Worm (Caenorhabditis elegans) whole organism, L4 larva: ENCODE results near the gene tmem-258.

ENCODE experiments used
- F26F4.8 ChIP-seq: fragments of 200-800 bp; sonication (Bioruptor generic); conservative IDR thresholded peaks from 2 replicates; pipeline ENCODE4 v1.3.6; 2022; ENCODE audit warnings: missing genetic modification characterization, missing compliant biosample characterization
- F49E8.2 ChIP-seq: sonication (generic microtip); optimal IDR thresholded peaks from 2 replicates; lab custom pipeline; 2016; ENCODE audit warnings: missing compliant biosample characterization, mild to moderate bottlenecking, missing genetic modification characterization, borderline replicate concordance
- Y105C5A.15 ChIP-seq: fragments of 200-800 bp; sonication (Bioruptor generic); IDR thresholded peaks from 2 replicates; pipeline ENCODE4 v1.3.6; 2022; ENCODE audit warnings: missing genetic modification characterization, missing compliant biosample characterization
- ZK337.2 ChIP-seq: fragments of 200-800 bp; sonication (Bioruptor generic); IDR thresholded peaks from 2 replicates; pipeline ENCODE4 v1.3.6; 2022; ENCODE audit warnings: missing genetic modification reagents, missing genetic modification characterization, missing compliant biosample characterization
- ZK546.5 ChIP-seq, 2 experiments: sonication (generic microtip); optimal IDR thresholded peaks; 2 replicates each; lab custom pipeline; 2017; ENCODE audit warnings: missing biosample characterization in 2 of 2, missing genetic modification characterization in 2 of 2
- aha-1 ChIP-seq: fragments of 150-350 bp; peaks from one replicate; lab custom pipeline; 2014; ENCODE audit warnings: missing biosample characterization, missing genetic modification characterization
- ama-1 ChIP-seq: fragments of 150-350 bp; optimal IDR thresholded peaks from 2 replicates; lab custom pipeline; 2014; ENCODE audit warnings: inconsistent platforms, mixed read lengths
- ceh-20 ChIP-seq: fragments of 200-800 bp; sonication (Bioruptor generic); IDR thresholded peaks from 2 replicates; pipeline ENCODE4 v1.3.6; 2022; ENCODE audit warnings: missing genetic modification reagents, missing genetic modification characterization, missing compliant biosample characterization
- ceh-44 ChIP-seq: fragments of 200-800 bp; sonication (Bioruptor generic); IDR thresholded peaks from 2 replicates; pipeline ENCODE4 v1.3.6; 2022; ENCODE audit warnings: missing genetic modification reagents, missing genetic modification characterization, missing compliant biosample characterization
- ces-1 ChIP-seq: fragments of 150-350 bp; sonication (generic microtip); optimal IDR thresholded peaks from 4 replicates; lab custom pipeline; 2014; ENCODE audit warnings: missing biosample characterization, missing genetic modification reagents, missing genetic modification characterization
- daf-16 ChIP-seq, 3 experiments: sonication (generic microtip); optimal IDR thresholded peaks; 2 replicates each; lab custom pipeline; 2016 to 2017; ENCODE audit warnings: missing genetic modification characterization in 3 of 3, missing genetic modification reagents in 3 of 3, mild to moderate bottlenecking in 2 of 3, missing compliant biosample characterization in 2 of 3, missing biosample characterization in 1 of 3, moderate library complexity in 1 of 3
- dmd-9 ChIP-seq: fragments of 200-800 bp; sonication (Bioruptor generic); IDR thresholded peaks from 2 replicates; pipeline ENCODE4 v1.3.6; 2022; ENCODE audit warnings: missing genetic modification reagents, missing genetic modification characterization, missing compliant biosample characterization
- dpl-1 ChIP-seq: fragments of 150-350 bp; optimal IDR thresholded peaks from 2 replicates; lab custom pipeline; 2014; ENCODE audit warnings: missing biosample characterization, missing genetic modification reagents, missing genetic modification characterization
- duxl-1 ChIP-seq: sonication (generic microtip); optimal IDR thresholded peaks from 2 replicates; lab custom pipeline; 2016; ENCODE audit warnings: mild to moderate bottlenecking, missing genetic modification characterization, moderate library complexity, missing compliant biosample characterization; ENCODE audit not compliant: poor library complexity
- dve-1 ChIP-seq: sonication (generic microtip); optimal IDR thresholded peaks from 2 replicates; lab custom pipeline; 2017; ENCODE audit warnings: antibody characterized with exemption, mild to moderate bottlenecking, missing genetic modification characterization, missing compliant biosample characterization; ENCODE audit not compliant: insufficient read depth
- hif-1 ChIP-seq, 2 experiments: sonication (generic microtip); optimal IDR thresholded peaks; 2 replicates each; lab custom pipeline; 2016 to 2017; ENCODE audit warnings: missing compliant biosample characterization in 2 of 2, missing genetic modification characterization in 2 of 2, missing genetic modification reagents in 2 of 2, missing genotype in 2 of 2, mild to moderate bottlenecking in 1 of 2
- hlh-11 ChIP-seq: fragments of 200-800 bp; sonication (Bioruptor generic); optimal IDR thresholded peaks from 2 replicates; lab custom pipeline; 2018; ENCODE audit warnings: mild to moderate bottlenecking, missing genetic modification characterization, missing compliant biosample characterization
- hlh-30 ChIP-seq: sonication (generic microtip); optimal IDR thresholded peaks from 2 replicates; lab custom pipeline; 2017; ENCODE audit warnings: antibody characterized with exemption, mild to moderate bottlenecking, missing genetic modification characterization, missing compliant biosample characterization; ENCODE audit not compliant: insufficient read depth
- lim-7 ChIP-seq: fragments of 200-800 bp; sonication (Bioruptor generic); IDR thresholded peaks from 2 replicates; pipeline ENCODE4 v1.3.6; 2022; ENCODE audit warnings: missing genetic modification characterization, missing compliant biosample characterization
- lin-13 ChIP-seq: fragments of 150-350 bp; optimal IDR thresholded peaks from 2 replicates; lab custom pipeline; 2014; ENCODE audit warnings: missing biosample characterization, missing genetic modification reagents, missing genetic modification characterization
- lin-38 ChIP-seq: fragments of 200-800 bp; sonication (Bioruptor generic); IDR thresholded peaks from 2 replicates; pipeline ENCODE4 v1.3.6; 2022; ENCODE audit warnings: missing genetic modification reagents, missing genetic modification characterization, missing compliant biosample characterization
- lin-39 ChIP-seq: fragments of 150-350 bp; optimal IDR thresholded peaks from 2 replicates; lab custom pipeline; 2014; ENCODE audit warnings: missing biosample characterization, missing genetic modification reagents, missing genetic modification characterization
- lsy-2 ChIP-seq, 2 experiments: fragments of 150-350 bp in 1 of 2; sonication (generic microtip) in 1 of 2; optimal IDR thresholded peaks; 2 replicates each; lab custom pipeline; 2014 to 2017; ENCODE audit warnings: missing biosample characterization in 2 of 2, missing genetic modification characterization in 2 of 2
- mdt-29 ChIP-seq: fragments of 200-800 bp; sonication (Bioruptor generic); IDR thresholded peaks from 2 replicates; pipeline ENCODE4 v1.3.6; 2022; ENCODE audit warnings: missing genetic modification reagents, missing genetic modification characterization, missing compliant biosample characterization
- mep-1 ChIP-seq: fragments of 150-350 bp; sonication (generic microtip); optimal IDR thresholded peaks from 3 replicates; lab custom pipeline; 2014; ENCODE audit warnings: missing biosample characterization, missing genetic modification characterization
- mes-2 ChIP-seq: sonication (generic microtip); optimal IDR thresholded peaks from 2 replicates; lab custom pipeline; 2016; ENCODE audit warnings: missing genotype, mild to moderate bottlenecking, missing genetic modification characterization, missing compliant biosample characterization; ENCODE audit not compliant: poor library complexity, severe bottlenecking
- nhr-102 ChIP-seq: sonication (generic microtip); optimal IDR thresholded peaks from 2 replicates; lab custom pipeline; 2016; ENCODE audit warnings: mild to moderate bottlenecking, missing genetic modification characterization, moderate library complexity, missing compliant biosample characterization
- rbr-2 ChIP-seq: sonication (generic microtip); optimal IDR thresholded peaks from 2 replicates; lab custom pipeline; 2016; ENCODE audit warnings: missing genotype, missing genetic modification characterization, missing compliant biosample characterization
- snpc-4 ChIP-seq: fragments of 150-350 bp; optimal IDR thresholded peaks from 2 replicates; lab custom pipeline; 2014; ENCODE audit warnings: missing biosample characterization, missing genetic modification characterization
- spr-1 ChIP-seq: sonication (generic microtip); optimal IDR thresholded peaks from 2 replicates; lab custom pipeline; 2016; ENCODE audit warnings: mild to moderate bottlenecking, missing genetic modification characterization, missing compliant biosample characterization
- tag-97 ChIP-seq: fragments of 200-800 bp; sonication (Bioruptor generic); IDR thresholded peaks from 2 replicates; pipeline ENCODE4 v1.3.6; 2022; ENCODE audit warnings: missing genetic modification characterization, missing compliant biosample characterization
- unc-130 ChIP-seq: sonication (generic microtip); optimal IDR thresholded peaks from 2 replicates; lab custom pipeline; 2016; ENCODE audit warnings: missing genetic modification reagents, missing genetic modification characterization, missing compliant biosample characterization
- unc-62 ChIP-seq, 3 experiments: fragments of 150-350 bp in 1 of 3; sonication (generic microtip); optimal IDR thresholded peaks in 2 of 3; peaks in 1 of 3; 1 replicate in 1 of 3; 2 replicates in 2 of 3; lab custom pipeline; 2014 to 2017; ENCODE audit warnings: missing biosample characterization in 3 of 3, missing genetic modification characterization in 3 of 3, missing genetic modification reagents in 3 of 3, missing genotype in 1 of 3
- ztf-11 ChIP-seq: fragments of 150-350 bp; optimal IDR thresholded peaks from 2 replicates; lab custom pipeline; 2014; ENCODE audit warnings: missing biosample characterization, missing genetic modification characterization

The tmem-258 gene

DNA sequence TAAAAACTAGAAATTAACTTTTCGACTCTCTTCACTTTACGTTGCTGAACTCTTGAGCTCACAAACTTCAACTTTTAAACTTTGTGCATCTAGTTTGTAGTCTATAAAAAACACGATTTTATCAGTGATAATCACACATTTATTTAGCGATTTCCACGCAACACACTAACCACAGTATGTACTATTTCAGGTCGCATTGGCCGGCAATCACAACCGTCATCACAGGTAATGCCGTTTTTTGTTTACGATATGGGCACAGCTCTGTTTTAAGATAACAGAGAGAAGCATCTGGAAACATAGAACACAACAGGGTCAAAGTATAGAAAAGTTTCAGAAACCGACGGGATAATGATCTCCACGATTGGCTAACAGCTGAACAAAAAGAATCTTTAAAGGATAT, 13.2 kb downstream of the tmem-258 start (continued):
- TF ChIP-seq Y105C5A.15 (GFP tag; lab: Robert Waterston, UW) = no peak
- peak; percentile 41 for TF ChIP-seq mes-2

DNA sequence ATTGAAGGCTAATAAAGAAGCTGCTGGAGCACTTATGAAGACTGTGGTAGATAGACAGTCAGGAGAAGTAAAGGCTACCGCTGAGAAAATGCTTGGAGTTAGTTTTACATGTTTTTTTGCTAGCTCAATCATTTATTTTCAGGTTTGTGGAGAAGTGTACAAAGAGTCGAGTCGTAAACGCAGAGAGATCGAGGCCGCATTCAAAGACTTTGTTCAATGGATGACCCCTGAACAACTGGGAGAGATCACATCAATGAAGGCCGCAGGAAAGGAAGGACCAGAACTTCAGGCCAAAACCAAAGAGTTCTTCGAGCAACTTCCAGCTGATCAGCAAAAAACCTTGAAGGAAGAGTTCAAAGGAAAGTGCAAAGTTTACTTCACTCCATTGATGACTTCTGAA, 15.8 kb downstream of the tmem-258 start:
- TF ChIP-seq unc-62 (GFP tag; optimal IDR thresholded peaks at IDR 0.05 in 1 of 2; lab: Kevin White, UChicago) = peak in 1 of 2 experiments; percentile 76
- no peak for TF ChIP-seq unc-62 (tag; optimal IDR thresholded peaks at IDR 0.05; lab: Kevin White, UChicago)
- TF ChIP-seq mdt-29 (GFP tag; lab: Robert Waterston, UW) = no peak
- peak; percentile 87 for TF ChIP-seq aha-1 (tag; lab: Kevin White, UChicago)
- TF ChIP-seq, all 104 proteins: peak for 2

DNA sequence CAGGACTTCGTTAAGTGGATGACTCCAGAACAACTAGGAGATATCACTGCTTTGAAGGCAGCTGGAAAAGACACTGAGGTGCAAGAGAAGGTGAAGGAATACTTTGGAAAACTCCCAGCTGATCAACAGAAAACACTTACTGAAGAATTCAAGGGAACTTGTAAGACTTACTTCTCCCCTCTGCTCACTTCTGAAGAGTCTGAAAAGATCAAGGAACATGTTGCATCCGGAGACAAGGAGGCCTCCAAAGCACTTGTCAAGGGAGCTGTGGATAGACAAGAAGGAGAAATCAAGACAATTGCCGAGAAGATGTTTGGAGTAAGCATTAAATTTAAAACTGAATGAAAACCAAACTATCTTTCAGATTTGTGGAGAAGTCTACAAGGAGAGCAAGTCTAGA, 16.4 kb downstream of the tmem-258 start:
- TF ChIP-seq F26F4.8 (GFP tag; lab: Robert Waterston, UW) (no peak), hlh-11 (peak; percentile 0), aha-1 (tag; lab: Kevin White, UChicago) (peak; percentile 93), lim-7 (no peak), ceh-44 (GFP tag; lab: Robert Waterston, UW) (no peak), ama-1 (lab: Kevin White, UChicago) (no peak), snpc-4 (tag; lab: Kevin White, UChicago) (no peak), duxl-1 (no peak), mes-2 (no peak)

ce11 chrV:7084612-7085139, 21.7 kb downstream of the tmem-258 start, which contains the start of gene mys-1:
mys-1 (minus strand) TSS chrV:7084662.
- TF ChIP-seq dpl-1 (GFP tag; lab: Kevin White, UChicago) = peak; percentile 93
- peak; percentile 34 for TF ChIP-seq nhr-102
- TF ChIP-seq lin-38 (GFP tag; lab: Robert Waterston, UW) = peak; percentile 46
- no peak for TF ChIP-seq tag-97 (GFP tag; lab: Robert Waterston, UW)
- no peak for TF ChIP-seq Y105C5A.15 (GFP tag; lab: Robert Waterston, UW)
- no peak for TF ChIP-seq ces-1 (GFP tag; lab: Kevin White, UChicago)
- peak; percentile 76 for TF ChIP-seq duxl-1
- peak; percentile 10 for TF ChIP-seq dve-1 (tag; lab: Kevin White, UChicago)
- no peak for TF ChIP-seq ceh-20 (GFP tag; lab: Robert Waterston, UW)
- TF ChIP-seq lsy-2 (tag; optimal IDR thresholded peaks at IDR 0.05; lab: Kevin White, UChicago) = peak in 1 of 2 experiments; percentile 67
- peak; percentile 29 for TF ChIP-seq hlh-30 (tag; lab: Kevin White, UChicago)
- peak; percentile 66; the same call in 1 of the 2 replicates for TF ChIP-seq ZK337.2
- TF ChIP-seq daf-16 (GFP tag; optimal IDR thresholded peaks at IDR 0.05; lab: Kevin White, UChicago) = no peak
- peak; percentile 10 for TF ChIP-seq daf-16 (tag; optimal IDR thresholded peaks at IDR 0.05; lab: Kevin White, UChicago)
- no peak for TF ChIP-seq spr-1 (tag; lab: Kevin White, UChicago)
- TF ChIP-seq hif-1 (tag; optimal IDR thresholded peaks at IDR 0.05; lab: Kevin White, UChicago) = peak in 1 of 2 experiments; percentile 69
- TF ChIP-seq rbr-2 (tag; lab: Kevin White, UChicago) = peak; percentile 30
- TF ChIP-seq mep-1 (tag; lab: Kevin White, UChicago) = peak; percentile 18
- TF ChIP-seq lin-13 (GFP tag; lab: Kevin White, UChicago) = no peak
- no peak for TF ChIP-seq ztf-11
- TF ChIP-seq ZK546.5 (tag; optimal IDR thresholded peaks at IDR 0.05; lab: Kevin White, UChicago) = no peak
- peak; percentile 98 for TF ChIP-seq mes-2
- TF ChIP-seq dmd-9 (GFP tag; lab: Robert Waterston, UW) = peak; percentile 66; the same call in 1 of the 2 replicates
- TF ChIP-seq unc-130 (GFP tag; lab: Kevin White, UChicago) = peak; percentile 76
- TF ChIP-seq F49E8.2 (tag; lab: Kevin White, UChicago) = no peak
- TF ChIP-seq lin-39 (tag; lab: Kevin White, UChicago) = no peak
